Worm (Caenorhabditis elegans) whole organism, L1 larva: ENCODE measurements around the gene idpc-7.
A peak's percentile ranks its signal among the peaks of the same experiment; 100 is the strongest.

Experiments used
- C16A3.4 ChIP-seq: fragments of 150-350 bp; optimal IDR thresholded peaks from 2 replicates; lab custom pipeline; 2014; ENCODE audit warnings: missing biosample characterization, missing genetic modification characterization
- aly-2 ChIP-seq: fragments of 150-350 bp; optimal IDR thresholded peaks from 2 replicates; lab custom pipeline; 2014; ENCODE audit warnings: missing biosample characterization, missing genetic modification characterization
- blmp-1 ChIP-seq: fragments of 150-350 bp; optimal IDR thresholded peaks from 2 replicates; lab custom pipeline; 2014; ENCODE audit warnings: missing biosample characterization, missing genetic modification characterization
- ceh-63 ChIP-seq: fragments of 200-800 bp; sonication (Bioruptor generic); optimal IDR thresholded peaks from 2 replicates; lab custom pipeline; 2018; ENCODE audit warnings: mild to moderate bottlenecking, missing genetic modification characterization, missing compliant biosample characterization
- ceh-8 ChIP-seq: fragments of 200-800 bp; sonication (Bioruptor generic); optimal IDR thresholded peaks from 2 replicates; lab custom pipeline; 2018; ENCODE audit warnings: mild to moderate bottlenecking, missing genetic modification characterization, moderate library complexity, missing compliant biosample characterization
- ceh-88 ChIP-seq: fragments of 200-800 bp; sonication (Bioruptor generic); IDR thresholded peaks from 2 replicates; pipeline ENCODE4 v1.3.6; 2022; ENCODE audit warnings: missing genetic modification characterization, missing compliant biosample characterization
- dpl-1 ChIP-seq, 3 experiments: fragments of 150-350 bp in 2 of 3; sonication (generic microtip) in 1 of 3; optimal IDR thresholded peaks; 2 replicates each; lab custom pipeline; 2014 to 2017; ENCODE audit warnings: missing biosample characterization in 3 of 3, missing genetic modification characterization in 3 of 3, missing genetic modification reagents in 3 of 3
- efl-1 ChIP-seq, 4 experiments: fragments of 150-350 bp; optimal IDR thresholded peaks in 3 of 4; peaks in 1 of 4; 1 replicate in 1 of 4; 2 replicates in 3 of 4; lab custom pipeline; 2014; ENCODE audit warnings: missing biosample characterization in 2 of 4, missing genetic modification characterization in 2 of 4, missing genetic modification reagents in 2 of 4
- elt-3 ChIP-seq, 6 experiments: fragments of 150-350 bp in 1 of 6; sonication (generic microtip); optimal IDR thresholded peaks; 2 replicates each; lab custom pipeline; 2017 to 2018; ENCODE audit warnings: missing biosample characterization in 6 of 6, missing genetic modification characterization in 6 of 6, inconsistent platforms in 1 of 6
- fkh-10 ChIP-seq: sonication (generic microtip); optimal IDR thresholded peaks from 2 replicates; lab custom pipeline; 2017; ENCODE audit warnings: missing biosample characterization, missing genetic modification reagents, missing genetic modification characterization
- fkh-8 ChIP-seq: sonication (generic microtip); optimal IDR thresholded peaks from 2 replicates; lab custom pipeline; 2016; ENCODE audit warnings: mild to moderate bottlenecking, missing genetic modification characterization, missing compliant biosample characterization
- fos-1 ChIP-seq: fragments of 150-350 bp; optimal IDR thresholded peaks from 2 replicates; lab custom pipeline; 2014; ENCODE audit warnings: missing biosample characterization, missing genetic modification characterization
- grh-1 ChIP-seq: fragments of 200-800 bp; sonication (Bioruptor generic); IDR thresholded peaks from 2 replicates; pipeline ENCODE4 v1.3.6; 2022; ENCODE audit warnings: missing genetic modification reagents, missing genetic modification characterization, missing compliant biosample characterization
- hlh-17 ChIP-seq: fragments of 200-800 bp; sonication (Bioruptor generic); optimal IDR thresholded peaks from 2 replicates; lab custom pipeline; 2018; ENCODE audit warnings: missing genetic modification characterization, mild to moderate bottlenecking, missing compliant biosample characterization, moderate library complexity, borderline replicate concordance
- hpl-2 ChIP-seq: fragments of 150-350 bp; optimal IDR thresholded peaks from 2 replicates; lab custom pipeline; 2014; ENCODE audit warnings: missing biosample characterization, missing genetic modification reagents, missing genetic modification characterization
- irx-1 ChIP-seq: sonication (generic microtip); optimal IDR thresholded peaks from 2 replicates; lab custom pipeline; 2016; ENCODE audit warnings: missing genetic modification characterization, missing compliant biosample characterization
- jun-1 ChIP-seq: fragments of 150-350 bp; optimal IDR thresholded peaks from 2 replicates; lab custom pipeline; 2014; ENCODE audit warnings: missing biosample characterization, missing genetic modification reagents, missing genetic modification characterization
- lin-14 ChIP-seq: fragments of 200-800 bp; sonication (Bioruptor generic); optimal IDR thresholded peaks from 2 replicates; lab custom pipeline; 2018; ENCODE audit warnings: mild to moderate bottlenecking, missing genetic modification characterization, moderate library complexity, missing compliant biosample characterization
- lin-15B ChIP-seq: fragments of 150-350 bp; sonication (generic microtip); optimal IDR thresholded peaks from 3 replicates; lab custom pipeline; 2014; ENCODE audit warnings: missing biosample characterization, missing genetic modification characterization
- lin-35 ChIP-seq, 2 experiments: fragments of 150-350 bp; optimal IDR thresholded peaks; 2 replicates each; lab custom pipeline; 2014; ENCODE audit warnings: missing biosample characterization in 2 of 2, missing genetic modification characterization in 2 of 2, missing genetic modification reagents in 2 of 2
- lsy-2 ChIP-seq, 2 experiments: fragments of 150-350 bp; optimal IDR thresholded peaks; 2 replicates each; lab custom pipeline; 2014; ENCODE audit warnings: missing biosample characterization in 2 of 2, missing genetic modification characterization in 2 of 2
- mab-9 ChIP-seq: fragments of 200-800 bp; sonication (Bioruptor generic); IDR thresholded peaks from 2 replicates; pipeline ENCODE4 v1.3.6; 2022; ENCODE audit warnings: missing genetic modification reagents, missing genetic modification characterization, missing compliant biosample characterization
- mdl-1 ChIP-seq, 2 experiments: fragments of 150-350 bp; optimal IDR thresholded peaks; 2 replicates each; lab custom pipeline; 2014 to 2017; ENCODE audit warnings: missing biosample characterization in 2 of 2, missing genetic modification characterization in 2 of 2, inconsistent platforms in 1 of 2
- mef-2 ChIP-seq: fragments of 150-350 bp; optimal IDR thresholded peaks from 2 replicates; lab custom pipeline; 2014; ENCODE audit warnings: missing biosample characterization, missing genetic modification characterization
- mep-1 ChIP-seq: fragments of 150-350 bp; optimal IDR thresholded peaks from 2 replicates; lab custom pipeline; 2014; ENCODE audit warnings: missing biosample characterization, missing genetic modification characterization
- nhr-11 ChIP-seq: fragments of 150-350 bp; optimal IDR thresholded peaks from 2 replicates; lab custom pipeline; 2014; ENCODE audit warnings: missing biosample characterization, missing genetic modification characterization
- nhr-19 ChIP-seq: fragments of 200-800 bp; sonication (Bioruptor generic); conservative IDR thresholded peaks from 2 replicates; pipeline ENCODE4 v1.3.6; 2022; ENCODE audit warnings: missing genetic modification characterization, missing compliant biosample characterization
- nhr-237 ChIP-seq: fragments of 150-350 bp; optimal IDR thresholded peaks from 2 replicates; lab custom pipeline; 2014; ENCODE audit warnings: missing biosample characterization, missing genetic modification characterization
- nhr-47 ChIP-seq: sonication (generic microtip); optimal IDR thresholded peaks from 2 replicates; lab custom pipeline; 2016; ENCODE audit warnings: mild to moderate bottlenecking, missing genetic modification characterization, moderate library complexity, missing compliant biosample characterization
- nhr-71 ChIP-seq: sonication (generic microtip); optimal IDR thresholded peaks from 2 replicates; lab custom pipeline; 2016; ENCODE audit warnings: mild to moderate bottlenecking, missing genetic modification characterization, moderate library complexity, missing compliant biosample characterization
- nhr-77 ChIP-seq: fragments of 150-350 bp; optimal IDR thresholded peaks from 2 replicates; lab custom pipeline; 2014; ENCODE audit warnings: missing biosample characterization, missing genetic modification characterization
- nhr-84 ChIP-seq: sonication (generic microtip); optimal IDR thresholded peaks from 2 replicates; lab custom pipeline; 2017; ENCODE audit warnings: missing biosample characterization, missing genetic modification characterization
- nhr-85 ChIP-seq: sonication (generic microtip); peaks from one replicate; lab custom pipeline; 2016; ENCODE audit warnings: missing genetic modification characterization, inconsistent platforms, missing compliant biosample characterization
- nhr-90 ChIP-seq: sonication (generic microtip); optimal IDR thresholded peaks from 2 replicates; lab custom pipeline; 2016; ENCODE audit warnings: mild to moderate bottlenecking, missing genetic modification characterization, missing compliant biosample characterization; ENCODE audit not compliant: poor library complexity
- pax-3 ChIP-seq: fragments of 200-800 bp; sonication (Bioruptor generic); optimal IDR thresholded peaks from 2 replicates; lab custom pipeline; 2018; ENCODE audit warnings: mild to moderate bottlenecking, missing genetic modification characterization, moderate library complexity, missing compliant biosample characterization
- rnt-1 ChIP-seq: sonication (generic microtip); optimal IDR thresholded peaks from 2 replicates; lab custom pipeline; 2016; ENCODE audit warnings: mild to moderate bottlenecking, missing genetic modification characterization, moderate library complexity, missing compliant biosample characterization
- sox-4 ChIP-seq: sonication (generic microtip); optimal IDR thresholded peaks from 2 replicates; lab custom pipeline; 2016; ENCODE audit warnings: missing genetic modification characterization, missing compliant biosample characterization
- sptf-1 ChIP-seq: fragments of 150-350 bp; optimal IDR thresholded peaks from 2 replicates; lab custom pipeline; 2014; ENCODE audit warnings: missing biosample characterization, missing genetic modification characterization
- tbx-2 ChIP-seq: sonication (generic microtip); optimal IDR thresholded peaks from 2 replicates; lab custom pipeline; 2016; ENCODE audit warnings: missing genetic modification characterization, missing compliant biosample characterization
- tlp-1 ChIP-seq: fragments of 150-350 bp; optimal IDR thresholded peaks from 2 replicates; lab custom pipeline; 2014; ENCODE audit warnings: missing biosample characterization, missing genetic modification characterization
- unc-62 ChIP-seq: fragments of 150-350 bp; optimal IDR thresholded peaks from 2 replicates; lab custom pipeline; 2014; ENCODE audit warnings: missing biosample characterization, missing genetic modification reagents, missing genetic modification characterization
- unc-98 ChIP-seq: fragments of 200-800 bp; sonication (Bioruptor generic); IDR thresholded peaks from 2 replicates; pipeline ENCODE4 v1.3.6; 2022; ENCODE audit warnings: missing genetic modification characterization, missing compliant biosample characterization
- vab-15 ChIP-seq: sonication (generic microtip); optimal IDR thresholded peaks from 2 replicates; lab custom pipeline; 2017; ENCODE audit warnings: missing genotype, mild to moderate bottlenecking, missing genetic modification characterization, missing compliant biosample characterization
- zag-1 ChIP-seq: fragments of 150-350 bp; optimal IDR thresholded peaks from 2 replicates; lab custom pipeline; 2014; ENCODE audit warnings: missing biosample characterization, missing genetic modification characterization

The idpc-7 gene

DNA sequence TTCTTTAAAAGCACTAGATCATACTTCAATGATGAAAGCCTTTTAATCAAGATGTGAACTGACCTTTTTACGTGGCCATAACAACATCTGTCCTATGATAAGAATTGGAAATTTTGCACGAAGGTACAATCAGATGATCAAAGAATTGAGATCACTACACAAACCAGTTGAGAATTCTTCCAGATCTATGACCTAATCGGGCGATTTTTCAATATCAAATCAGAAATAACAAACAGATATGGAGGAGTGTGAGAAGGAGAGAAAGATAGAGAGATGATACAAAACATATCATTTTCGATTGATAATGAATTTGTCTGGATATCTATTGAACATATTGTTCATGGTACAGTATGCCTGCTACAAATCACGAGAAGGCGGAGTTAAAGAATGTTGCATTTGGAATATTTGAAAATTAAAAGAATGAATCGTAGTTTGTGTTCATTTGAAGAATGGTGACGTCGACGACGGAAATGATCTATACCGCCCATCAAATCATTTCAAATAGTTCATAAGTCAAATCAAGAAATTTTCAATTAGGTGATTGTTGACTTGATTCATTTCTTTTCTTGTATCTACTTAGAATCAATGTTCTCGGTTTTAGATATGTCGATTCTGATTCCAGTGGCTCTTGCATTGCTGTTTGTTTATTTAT, 35.5 kb upstream of the idpc-7 start, which contains the start of gene cyp-29A4 (continued):
- TF ChIP-seq rnt-1 (tag; lab: Kevin White, UChicago) (no peak), ceh-63 (GFP tag; lab: Kevin White, UChicago) (no peak), lsy-2 (tag; optimal IDR thresholded peaks at IDR 0.05; lab: Kevin White, UChicago) (no peak), nhr-19 (GFP tag; lab: Robert Waterston, UW) (peak; percentile 44), nhr-90 (tag; lab: Kevin White, UChicago) (no peak), sox-4 (tag; lab: Kevin White, UChicago) (no peak), aly-2 (tag; lab: Kevin White, UChicago) (no peak), tlp-1 (tag; lab: Kevin White, UChicago) (no peak), pax-3 (no peak), ceh-8 (GFP tag; lab: Kevin White, UChicago) (no peak), tbx-2 (tag; lab: Kevin White, UChicago) (no peak), grh-1 (GFP tag; lab: Robert Waterston, UW) (peak; percentile 68), fos-1 (no peak), jun-1 (tag; lab: Kevin White, UChicago) (no peak), efl-1 (optimal IDR thresholded peaks at IDR 0.05; lab: Kevin White, UChicago) (no peak), efl-1 (GFP tag; optimal IDR thresholded peaks at IDR 0.05 in 1 of 2; lab: Kevin White, UChicago) (no peak), dpl-1 (GFP tag; optimal IDR thresholded peaks at IDR 0.05; lab: Kevin White, UChicago) (no peak), zag-1 (tag; lab: Kevin White, UChicago) (no peak), lin-35 (GFP tag; optimal IDR thresholded peaks at IDR 0.05; lab: Kevin White, UChicago) (peak in 1 of 2 experiments; percentile 29), fkh-8 (no peak), vab-15 (peak; percentile 39)

ce11 chrV:9651294-9651693, 32.5 kb upstream of the idpc-7 start, which contains the start of gene T06E4.21:
TSS of gene T06E4.21 (plus strand) at chrV:9651594.
- TF ChIP-seq elt-3 (tag; optimal IDR thresholded peaks at IDR 0.05; lab: Kevin White, UChicago), result no peak
- TF ChIP-seq nhr-47 (tag; lab: Kevin White, UChicago), result no peak
- no peak for TF ChIP-seq tbx-2 (tag; lab: Kevin White, UChicago)
- TF ChIP-seq lin-15B (tag; lab: Kevin White, UChicago), result no peak
- TF ChIP-seq nhr-77 (tag; lab: Kevin White, UChicago), result no peak
- no peak for TF ChIP-seq aly-2 (tag; lab: Kevin White, UChicago)
- no peak for TF ChIP-seq unc-62 (GFP tag; lab: Kevin White, UChicago)
- TF ChIP-seq lin-14 (GFP tag; lab: Kevin White, UChicago), result no peak
- no peak for TF ChIP-seq hlh-17 (GFP tag; lab: Kevin White, UChicago)

DNA sequence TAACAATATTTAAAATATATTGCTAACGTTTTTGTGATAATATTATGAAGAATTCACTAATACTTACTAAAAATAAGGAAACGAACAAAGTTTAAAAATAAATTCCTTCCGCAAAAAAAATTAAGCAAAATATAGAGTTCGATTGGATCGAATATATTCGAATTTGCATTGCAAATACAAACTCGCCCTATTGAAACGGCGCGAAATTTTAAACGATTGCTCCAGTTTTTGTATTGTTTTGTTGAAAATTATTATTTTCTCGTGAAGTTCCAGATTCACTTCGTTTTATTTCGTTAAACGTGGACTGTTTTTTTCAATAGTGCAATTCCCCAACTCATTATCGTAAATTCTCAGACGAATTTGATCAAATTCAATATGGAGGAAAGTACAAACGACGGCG, 26.7 kb upstream of the idpc-7 start, which contains the start of the genes atl-1 and hcp-2:
TSS of gene atl-1 (minus strand) at position 89 of the 400 bp plus-strand sequence.
TSS of gene hcp-2 (plus strand) at position 353 of the 400 bp plus-strand sequence.
- TF ChIP-seq sptf-1 (tag; lab: Kevin White, UChicago) (no peak), efl-1 (optimal IDR thresholded peaks at IDR 0.05; lab: Kevin White, UChicago) (peak; percentile 69 to 83), efl-1 (GFP tag; optimal IDR thresholded peaks at IDR 0.05 in 1 of 2; lab: Kevin White, UChicago) (peak; percentile 78 to 97), C16A3.4 (tag; lab: Kevin White, UChicago) (peak; percentile 9), lin-15B (tag; lab: Kevin White, UChicago) (peak; percentile 11), dpl-1 (GFP tag; optimal IDR thresholded peaks at IDR 0.05; lab: Kevin White, UChicago) (peak; percentile 50 to 82 (median 70)), lin-35 (GFP tag; optimal IDR thresholded peaks at IDR 0.05; lab: Kevin White, UChicago) (peak; percentile 49 to 87)

DNA sequence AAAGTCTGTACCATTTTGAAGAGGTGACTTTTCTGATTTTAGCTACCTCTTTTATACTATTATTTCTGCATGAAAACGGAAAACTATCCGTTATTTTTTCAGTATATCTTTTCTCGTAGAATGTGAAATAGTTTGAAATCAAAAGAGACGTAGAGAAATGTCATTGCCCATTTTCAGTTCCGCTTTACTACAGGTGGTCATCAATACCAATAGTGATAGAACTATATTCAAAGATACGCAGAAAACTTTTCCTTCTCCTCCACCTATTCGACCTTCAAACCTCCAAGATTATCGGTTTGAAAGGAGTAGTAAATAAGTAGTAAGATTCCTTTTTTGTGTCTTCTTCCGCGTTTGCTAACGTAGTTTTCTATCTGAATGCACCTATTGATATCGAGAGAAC, 14.5 kb upstream of the idpc-7 start, which contains the start of gene col-147:
TSS of gene col-147 (minus strand) at position 26 of the 400 bp plus-strand sequence.
- TF ChIP-seq nhr-77 (tag; lab: Kevin White, UChicago) (no peak), nhr-90 (tag; lab: Kevin White, UChicago) (peak; percentile 48), nhr-85 (peak; percentile 91), mdl-1 (tag; optimal IDR thresholded peaks at IDR 0.05; lab: Kevin White, UChicago) (no peak), fkh-10 (GFP tag; lab: Kevin White, UChicago) (no peak), aly-2 (tag; lab: Kevin White, UChicago) (no peak), irx-1 (tag; lab: Kevin White, UChicago) (peak; percentile 3), nhr-71 (tag; lab: Kevin White, UChicago) (peak; percentile 47), unc-98 (GFP tag; lab: Robert Waterston, UW) (no peak), fos-1 (peak; percentile 1), blmp-1 (tag; lab: Kevin White, UChicago) (peak; percentile 66), fkh-8 (no peak), mab-9 (GFP tag; lab: Robert Waterston, UW) (no peak), mep-1 (tag; lab: Kevin White, UChicago) (peak; percentile 39), nhr-11 (no peak), ceh-88 (GFP tag; lab: Robert Waterston, UW) (no peak), nhr-237 (no peak), nhr-84 (no peak), hpl-2 (GFP tag; lab: Kevin White, UChicago) (no peak), mef-2 (tag; lab: Kevin White, UChicago) (no peak), elt-3 (tag; optimal IDR thresholded peaks at IDR 0.05; lab: Kevin White, UChicago) (peak in 5 of 6 experiments; percentile 10 to 93 (median 74))
